Worm (Caenorhabditis elegans) whole organism, L3 larva: Measurements from ENCODE around the gene K07H8.12.

Source experiments
- R02D3.7 ChIP-seq: fragments of 150-350 bp; optimal IDR thresholded peaks from 2 replicates; lab custom pipeline; 2014; ENCODE audit warnings: missing biosample characterization, missing genetic modification characterization
- aly-2 ChIP-seq: fragments of 150-350 bp; optimal IDR thresholded peaks from 2 replicates; lab custom pipeline; 2014; ENCODE audit warnings: missing biosample characterization, missing genetic modification characterization
- ama-1 ChIP-seq: fragments of 150-350 bp; optimal IDR thresholded peaks from 2 replicates; lab custom pipeline; 2018
- ceh-82 ChIP-seq: fragments of 150-350 bp; optimal IDR thresholded peaks from 2 replicates; lab custom pipeline; 2014; ENCODE audit warnings: missing biosample characterization, missing genetic modification characterization
- ceh-9 ChIP-seq: sonication (generic microtip); optimal IDR thresholded peaks from 2 replicates; lab custom pipeline; 2018; ENCODE audit warnings: missing biosample characterization, missing genetic modification characterization
- egl-27 ChIP-seq: sonication (generic microtip); optimal IDR thresholded peaks from 4 replicates; lab custom pipeline; 2017; ENCODE audit warnings: missing biosample characterization, missing genetic modification reagents, missing genetic modification characterization
- fos-1 ChIP-seq: fragments of 150-350 bp; optimal IDR thresholded peaks from 2 replicates; lab custom pipeline; 2014; ENCODE audit warnings: missing biosample characterization, missing genetic modification characterization
- jun-1 ChIP-seq: fragments of 150-350 bp; optimal IDR thresholded peaks from 2 replicates; lab custom pipeline; 2014; ENCODE audit warnings: missing biosample characterization, missing genetic modification reagents, missing genetic modification characterization
- nhr-28 ChIP-seq: fragments of 150-350 bp; optimal IDR thresholded peaks from 2 replicates; lab custom pipeline; 2014; ENCODE audit warnings: missing biosample characterization, missing genetic modification characterization
- tbx-2 ChIP-seq: sonication (generic microtip); optimal IDR thresholded peaks from 2 replicates; lab custom pipeline; 2016; ENCODE audit warnings: mild to moderate bottlenecking, missing genetic modification characterization, missing compliant biosample characterization
- unc-62 ChIP-seq: fragments of 150-350 bp; sonication (generic microtip); optimal IDR thresholded peaks from 4 replicates; lab custom pipeline; 2014; ENCODE audit warnings: missing biosample characterization, missing genetic modification reagents, missing genetic modification characterization

ce11 chrIV:8226474-8226873 is 50.0 kb downstream of the K07H8.12 start:
- TF ChIP-seq tbx-2 (tag; lab: Kevin White, UChicago) (no peak), fos-1 (no peak), egl-27 (tag; lab: Kevin White, UChicago) (no peak), ceh-9 (no peak), jun-1 (tag; lab: Kevin White, UChicago) (no peak), ama-1 (lab: Kevin White, UChicago) (peak; percentile 2), aly-2 (no peak), nhr-28 (tag; lab: Kevin White, UChicago) (no peak), unc-62 (GFP tag; lab: Kevin White, UChicago) (no peak), R02D3.7 (tag; lab: Kevin White, UChicago) (no peak), ceh-82 (no peak)
